Worm (Caenorhabditis elegans) whole organism, young adult: ENCODE measurements around the gene W07G4.2.
A peak's percentile ranks its signal among the peaks of the same experiment; 100 is the strongest.

Source experiments
- B0035.1 ChIP-seq: sonication (generic microtip); optimal IDR thresholded peaks from 2 replicates; lab custom pipeline; 2016; ENCODE audit warnings: missing genetic modification characterization, mild to moderate bottlenecking, missing compliant biosample characterization, missing genotype, missing genetic modification reagents
- F23B12.7 ChIP-seq: sonication (generic microtip); optimal IDR thresholded peaks from 2 replicates; lab custom pipeline; 2017; ENCODE audit warnings: missing genetic modification characterization, mild to moderate bottlenecking, missing compliant biosample characterization, antibody characterized with exemption, moderate library complexity; ENCODE audit not compliant: insufficient read depth
- F39B2.1 ChIP-seq: fragments of 200-800 bp; sonication (Bioruptor generic); IDR thresholded peaks from 2 replicates; pipeline ENCODE4 v1.3.6; 2022; ENCODE audit warnings: missing genetic modification reagents, missing genetic modification characterization, missing compliant biosample characterization
- F52B5.7 ChIP-seq: sonication (generic microtip); optimal IDR thresholded peaks from 2 replicates; lab custom pipeline; 2016; ENCODE audit warnings: mild to moderate bottlenecking, missing genetic modification characterization, missing compliant biosample characterization
- Y56A3A.18 ChIP-seq: fragments of 200-800 bp; sonication (Bioruptor generic); IDR thresholded peaks from 2 replicates; pipeline ENCODE4 v1.3.6; 2022; ENCODE audit warnings: missing genetic modification reagents, missing genetic modification characterization, missing compliant biosample characterization
- athp-1 ChIP-seq: sonication (generic microtip); optimal IDR thresholded peaks from 2 replicates; lab custom pipeline; 2017; ENCODE audit warnings: mild to moderate bottlenecking, missing genetic modification characterization, missing compliant biosample characterization
- ccch-3 ChIP-seq: fragments of 200-800 bp; sonication (Bioruptor generic); optimal IDR thresholded peaks from 2 replicates; lab custom pipeline; 2018; ENCODE audit warnings: mild to moderate bottlenecking, missing genetic modification characterization, missing compliant biosample characterization
- cebp-1 ChIP-seq, 2 experiments: fragments of 200-800 bp in 1 of 2; sonication (Bioruptor generic) in 1 of 2; sonication (generic microtip) in 1 of 2; IDR thresholded peaks in 1 of 2; optimal IDR thresholded peaks in 1 of 2; 2 replicates each; pipeline versions ENCODE4 v1.3.6 to Lab custom; 2017 to 2022; ENCODE audit warnings: missing compliant biosample characterization in 2 of 2, missing genetic modification characterization in 2 of 2, mild to moderate bottlenecking in 1 of 2, missing genetic modification reagents in 1 of 2, moderate library complexity in 1 of 2
- ceh-79 ChIP-seq: sonication (generic microtip); optimal IDR thresholded peaks from 2 replicates; lab custom pipeline; 2017; ENCODE audit warnings: mild to moderate bottlenecking, missing genetic modification characterization, missing compliant biosample characterization
- chd-7 ChIP-seq: sonication (generic microtip); optimal IDR thresholded peaks from 2 replicates; lab custom pipeline; 2016; ENCODE audit warnings: mild to moderate bottlenecking, missing genetic modification characterization, moderate library complexity, missing compliant biosample characterization
- die-1 ChIP-seq: sonication (generic microtip); optimal IDR thresholded peaks from 2 replicates; lab custom pipeline; 2016; ENCODE audit warnings: missing genotype, mild to moderate bottlenecking, missing genetic modification characterization, missing compliant biosample characterization
- egl-44 ChIP-seq: fragments of 200-800 bp; sonication (Bioruptor generic); IDR thresholded peaks from 2 replicates; pipeline ENCODE4 v1.3.6; 2022; ENCODE audit warnings: missing genetic modification reagents, missing genetic modification characterization, missing compliant biosample characterization
- egrh-3 ChIP-seq: fragments of 200-800 bp; sonication (Bioruptor generic); IDR thresholded peaks from 2 replicates; pipeline ENCODE4 v1.3.6; 2022; ENCODE audit warnings: missing genetic modification reagents, missing genetic modification characterization, missing compliant biosample characterization
- ets-4 ChIP-seq: fragments of 200-800 bp; sonication (Bioruptor generic); optimal IDR thresholded peaks from 2 replicates; lab custom pipeline; 2018; ENCODE audit warnings: mild to moderate bottlenecking, missing genetic modification characterization, missing compliant biosample characterization
- fkh-3 ChIP-seq: sonication (generic microtip); optimal IDR thresholded peaks from 2 replicates; lab custom pipeline; 2016; ENCODE audit warnings: mild to moderate bottlenecking, missing genetic modification characterization, missing compliant biosample characterization
- hlh-12 ChIP-seq: sonication (generic microtip); optimal IDR thresholded peaks from 2 replicates; lab custom pipeline; 2016; ENCODE audit warnings: missing genetic modification characterization, missing compliant biosample characterization
- hlh-26 ChIP-seq: fragments of 200-800 bp; sonication (Bioruptor generic); conservative IDR thresholded peaks from 2 replicates; pipeline ENCODE4 v1.3.6; 2022; ENCODE audit warnings: missing genetic modification reagents, missing genetic modification characterization, missing compliant biosample characterization
- hsf-1 ChIP-seq: fragments of 200-800 bp; sonication (Bioruptor generic); IDR thresholded peaks from 2 replicates; pipeline ENCODE4 v1.3.6; 2022; ENCODE audit warnings: missing genetic modification reagents, missing genetic modification characterization, missing compliant biosample characterization
- let-526 ChIP-seq: fragments of 200-800 bp; sonication (Bioruptor generic); IDR thresholded peaks from 2 replicates; pipeline ENCODE4 v1.3.6; 2022; ENCODE audit warnings: missing genetic modification reagents, missing genetic modification characterization, missing compliant biosample characterization
- let-607 ChIP-seq, 2 experiments: fragments of 200-800 bp in 1 of 2; sonication (Bioruptor generic) in 1 of 2; sonication (generic microtip) in 1 of 2; optimal IDR thresholded peaks; 2 replicates each; lab custom pipeline; 2016 to 2018; ENCODE audit warnings: mild to moderate bottlenecking in 2 of 2, missing compliant biosample characterization in 2 of 2, missing genetic modification characterization in 2 of 2, moderate library complexity in 2 of 2, missing genotype in 1 of 2
- lin-35 ChIP-seq, 3 experiments: fragments of 150-350 bp in 2 of 3; sonication (generic microtip) in 1 of 3; optimal IDR thresholded peaks; 2 replicates each; lab custom pipeline; 2014 to 2018; ENCODE audit warnings: missing biosample characterization in 3 of 3, missing genetic modification characterization in 3 of 3, missing genetic modification reagents in 3 of 3
- lin-40 ChIP-seq: sonication (generic microtip); optimal IDR thresholded peaks from 2 replicates; lab custom pipeline; 2016; ENCODE audit warnings: missing genetic modification characterization, mild to moderate bottlenecking, missing compliant biosample characterization, missing genotype, missing genetic modification reagents
- lin-54 ChIP-seq: fragments of 200-800 bp; sonication (Bioruptor generic); optimal IDR thresholded peaks from 2 replicates; lab custom pipeline; 2018; ENCODE audit warnings: mild to moderate bottlenecking, missing genetic modification characterization, missing compliant biosample characterization
- lsy-27 ChIP-seq: sonication (generic microtip); optimal IDR thresholded peaks from 2 replicates; lab custom pipeline; 2017; ENCODE audit warnings: missing genetic modification characterization, mild to moderate bottlenecking, missing compliant biosample characterization, antibody characterized with exemption, missing genotype, borderline replicate concordance; ENCODE audit not compliant: insufficient read depth
- madf-10 ChIP-seq: sonication (generic microtip); optimal IDR thresholded peaks from 2 replicates; lab custom pipeline; 2016; ENCODE audit warnings: mild to moderate bottlenecking, missing genetic modification characterization, missing compliant biosample characterization
- mes-4 ChIP-seq: sonication (generic microtip); optimal IDR thresholded peaks from 2 replicates; lab custom pipeline; 2016; ENCODE audit warnings: missing genotype, missing genetic modification characterization, missing compliant biosample characterization
- mxl-1 ChIP-seq: sonication (generic microtip); optimal IDR thresholded peaks from 2 replicates; lab custom pipeline; 2016; ENCODE audit warnings: missing genetic modification characterization, missing compliant biosample characterization
- nfya-1 ChIP-seq: sonication (generic microtip); optimal IDR thresholded peaks from 2 replicates; lab custom pipeline; 2017; ENCODE audit warnings: antibody characterized with exemption, missing compliant biosample characterization, missing genetic modification characterization, borderline replicate concordance; ENCODE audit not compliant: insufficient read depth
- nfya-2 ChIP-seq: fragments of 200-800 bp; sonication (Bioruptor generic); IDR thresholded peaks from 2 replicates; pipeline ENCODE4 v1.3.6; 2022; ENCODE audit warnings: missing genetic modification reagents, missing genetic modification characterization, missing compliant biosample characterization
- nhr-179 ChIP-seq: sonication (generic microtip); optimal IDR thresholded peaks from 2 replicates; lab custom pipeline; 2016; ENCODE audit warnings: mild to moderate bottlenecking, missing genetic modification characterization, missing compliant biosample characterization
- nhr-80 ChIP-seq: sonication (generic microtip); optimal IDR thresholded peaks from 2 replicates; lab custom pipeline; 2016; ENCODE audit warnings: missing genetic modification characterization, missing compliant biosample characterization
- nhr-90 ChIP-seq: sonication (generic microtip); optimal IDR thresholded peaks from 2 replicates; lab custom pipeline; 2016; ENCODE audit warnings: missing genotype, mild to moderate bottlenecking, missing genetic modification characterization, missing compliant biosample characterization
- pbrm-1 ChIP-seq: fragments of 200-800 bp; sonication (Bioruptor generic); IDR thresholded peaks from 2 replicates; pipeline ENCODE4 v1.3.6; 2022; ENCODE audit warnings: missing genetic modification reagents, missing genetic modification characterization, missing compliant biosample characterization
- rcor-1 ChIP-seq: fragments of 200-800 bp; sonication (Bioruptor generic); IDR thresholded peaks from 2 replicates; pipeline ENCODE4 v1.3.6; 2022; ENCODE audit warnings: missing genetic modification reagents, missing genetic modification characterization, missing compliant biosample characterization
- rec-8 ChIP-seq, 2 experiments: sonication (generic microtip); optimal IDR thresholded peaks; 2 replicates each; lab custom pipeline; 2016; ENCODE audit warnings: mild to moderate bottlenecking in 2 of 2, missing genetic modification characterization in 2 of 2, missing genetic modification reagents in 2 of 2, missing genotype in 2 of 2, missing biosample characterization in 1 of 2, missing compliant biosample characterization in 1 of 2, moderate library complexity in 1 of 2
- repo-1 ChIP-seq: sonication (generic microtip); optimal IDR thresholded peaks from 2 replicates; lab custom pipeline; 2017; ENCODE audit warnings: mild to moderate bottlenecking, missing genetic modification characterization, missing compliant biosample characterization
- sdz-38 ChIP-seq: sonication (generic microtip); optimal IDR thresholded peaks from 2 replicates; lab custom pipeline; 2016; ENCODE audit warnings: missing genotype, missing genetic modification characterization, missing compliant biosample characterization
- snpc-1.3 ChIP-seq: sonication (generic microtip); optimal IDR thresholded peaks from 2 replicates; lab custom pipeline; 2017; ENCODE audit warnings: missing genetic modification characterization, mild to moderate bottlenecking, missing compliant biosample characterization, antibody characterized with exemption, moderate library complexity, missing genotype, missing genetic modification reagents; ENCODE audit not compliant: insufficient read depth
- snpc-3.4 ChIP-seq: sonication (generic microtip); optimal IDR thresholded peaks from 2 replicates; lab custom pipeline; 2017; ENCODE audit warnings: missing genetic modification characterization, mild to moderate bottlenecking, missing compliant biosample characterization, antibody characterized with exemption, moderate library complexity, missing genotype, missing genetic modification reagents
- tbx-9 ChIP-seq: sonication (generic microtip); optimal IDR thresholded peaks from 2 replicates; lab custom pipeline; 2016; ENCODE audit warnings: borderline replicate concordance, missing genetic modification characterization, inconsistent platforms, missing compliant biosample characterization
- tlf-1 ChIP-seq: fragments of 200-800 bp; sonication (Bioruptor generic); optimal IDR thresholded peaks from 2 replicates; lab custom pipeline; 2018; ENCODE audit warnings: mild to moderate bottlenecking, missing genetic modification characterization, missing compliant biosample characterization
- unc-130 ChIP-seq: sonication (generic microtip); optimal IDR thresholded peaks from 2 replicates; lab custom pipeline; 2016; ENCODE audit warnings: missing genetic modification reagents, missing genetic modification characterization, missing compliant biosample characterization
- unc-62 ChIP-seq: fragments of 150-350 bp; optimal IDR thresholded peaks from 2 replicates; lab custom pipeline; 2014; ENCODE audit warnings: missing biosample characterization, missing genetic modification reagents, missing genetic modification characterization
- xnd-1 ChIP-seq: sonication (generic microtip); optimal IDR thresholded peaks from 2 replicates; lab custom pipeline; 2016; ENCODE audit warnings: missing genotype, missing genetic modification reagents, missing genetic modification characterization, missing compliant biosample characterization
- ztf-22 ChIP-seq: fragments of 200-800 bp; sonication (Bioruptor generic); optimal IDR thresholded peaks from 2 replicates; lab custom pipeline; 2018; ENCODE audit warnings: mild to moderate bottlenecking, missing genetic modification characterization, moderate library complexity, missing compliant biosample characterization
- ztf-26 ChIP-seq: sonication (generic microtip); optimal IDR thresholded peaks from 2 replicates; lab custom pipeline; 2017; ENCODE audit warnings: missing genetic modification characterization, missing compliant biosample characterization
- ztf-6 ChIP-seq: fragments of 200-800 bp; sonication (Bioruptor generic); IDR thresholded peaks from 2 replicates; pipeline ENCODE4 v1.3.6; 2022; ENCODE audit warnings: missing genetic modification reagents, missing genetic modification characterization, missing compliant biosample characterization

Gene W07G4.2

DNA sequence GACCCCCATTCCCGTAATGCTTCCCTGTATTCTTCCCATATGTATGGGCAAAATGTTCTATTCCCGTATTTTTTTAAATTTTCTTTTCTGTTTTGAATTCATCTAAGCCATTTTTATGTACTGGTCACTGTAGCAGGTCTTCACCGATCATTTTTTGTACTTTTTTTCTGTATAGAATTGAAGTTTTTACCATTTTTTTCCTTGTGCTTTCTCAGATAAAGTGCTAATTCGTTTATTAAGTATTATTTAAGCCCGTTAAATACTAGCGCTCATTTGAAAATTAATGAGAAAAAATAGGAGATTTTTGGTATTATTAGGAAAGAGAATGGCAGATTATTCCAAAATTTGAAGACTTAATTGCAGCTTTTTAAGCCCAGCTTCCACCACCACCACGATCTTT lies 29.6 kb downstream of the W07G4.2 start (continued):
- TF ChIP-seq lin-40 (tag; lab: Kevin White, UChicago), result no peak
- TF ChIP-seq let-526, result no peak
- no peak for TF ChIP-seq rec-8 (tag; optimal IDR thresholded peaks at IDR 0.05; lab: Kevin White, UChicago)
- TF ChIP-seq nfya-1 (tag; lab: Kevin White, UChicago), result no peak
- no peak for TF ChIP-seq nhr-90 (tag; lab: Kevin White, UChicago)
- no peak for TF ChIP-seq F39B2.1 (GFP tag; lab: Robert Waterston, UW)
- TF ChIP-seq hlh-26 (GFP tag; lab: Robert Waterston, UW), result no peak
- no peak for TF ChIP-seq egl-44 (GFP tag; lab: Robert Waterston, UW)
- no peak for TF ChIP-seq repo-1 (tag; lab: Kevin White, UChicago)
- TF ChIP-seq let-607 (tag; optimal IDR thresholded peaks at IDR 0.05; lab: Kevin White, UChicago), result no peak
- no peak for TF ChIP-seq rcor-1 (GFP tag; lab: Robert Waterston, UW)
- TF ChIP-seq mes-4 (tag; lab: Kevin White, UChicago), result no peak
- TF ChIP-seq chd-7, result no peak
- TF ChIP-seq lin-54 (GFP tag; lab: Kevin White, UChicago), result peak; percentile 30
- peak; percentile 20 for TF ChIP-seq mxl-1 (tag; lab: Kevin White, UChicago)
- TF ChIP-seq F52B5.7 (tag; lab: Kevin White, UChicago), result no peak
- no peak for TF ChIP-seq Y56A3A.18
- TF ChIP-seq tbx-9 (tag; lab: Kevin White, UChicago), result no peak
- TF ChIP-seq B0035.1 (tag; lab: Kevin White, UChicago), result no peak
- peak; percentile 51 for TF ChIP-seq athp-1 (tag; lab: Kevin White, UChicago)
- TF ChIP-seq lsy-27, result no peak
- no peak for TF ChIP-seq egrh-3 (GFP tag; lab: Robert Waterston, UW)
- no peak for TF ChIP-seq fkh-3 (tag; lab: Kevin White, UChicago)
- TF ChIP-seq ets-4 (GFP tag; lab: Kevin White, UChicago), result no peak
- peak; percentile 43 for TF ChIP-seq snpc-1.3 (tag; lab: Kevin White, UChicago)
- TF ChIP-seq snpc-3.4 (tag; lab: Kevin White, UChicago), result peak; percentile 16
- TF ChIP-seq hlh-12, result no peak
- no peak for TF ChIP-seq ztf-22 (GFP tag; lab: Kevin White, UChicago)
- TF ChIP-seq ccch-3 (GFP tag; lab: Kevin White, UChicago), result no peak
- TF ChIP-seq sdz-38 (tag; lab: Kevin White, UChicago), result no peak
- no peak for TF ChIP-seq nfya-2 (GFP tag; lab: Robert Waterston, UW)
- TF ChIP-seq ztf-26 (tag; lab: Kevin White, UChicago), result no peak
- TF ChIP-seq cebp-1 (GFP tag; IDR thresholded peaks at IDR 0.05; lab: Robert Waterston, UW), result no peak
- TF ChIP-seq cebp-1 (tag; optimal IDR thresholded peaks at IDR 0.05; lab: Kevin White, UChicago), result peak; percentile 19
- TF ChIP-seq nhr-80 (tag; lab: Kevin White, UChicago), result no peak
- peak; percentile 47; the same call in 1 of the 2 replicates for TF ChIP-seq hsf-1 (GFP tag; lab: Robert Waterston, UW)
- TF ChIP-seq madf-10 (tag; lab: Kevin White, UChicago), result no peak
- no peak for TF ChIP-seq xnd-1 (tag; lab: Kevin White, UChicago)
- TF ChIP-seq ceh-79, result no peak
- TF ChIP-seq die-1 (tag; lab: Kevin White, UChicago), result no peak
- no peak for TF ChIP-seq pbrm-1
- TF ChIP-seq ztf-6 (GFP tag; lab: Robert Waterston, UW), result no peak
- peak; percentile 39 for TF ChIP-seq tlf-1 (GFP tag; lab: Kevin White, UChicago)
- no peak for TF ChIP-seq unc-62
- TF ChIP-seq unc-130 (GFP tag; lab: Kevin White, UChicago), result no peak
- no peak for TF ChIP-seq F23B12.7 (tag; lab: Kevin White, UChicago)
- TF ChIP-seq nhr-179, result no peak
- TF ChIP-seq lin-35 (GFP tag; optimal IDR thresholded peaks at IDR 0.05; lab: Kevin White, UChicago), result no peak
